Worm (Caenorhabditis elegans) whole organism, late embryonic: Measurements from ENCODE around the gene chil-1.

Experiments used
- dmd-4 ChIP-seq: sonication (generic microtip); optimal IDR thresholded peaks from 2 replicates; lab custom pipeline; 2016; ENCODE audit warnings: borderline replicate concordance, missing genetic modification characterization, missing compliant biosample characterization
- lim-6 ChIP-seq: sonication (generic microtip); optimal IDR thresholded peaks from 2 replicates; lab custom pipeline; 2016; ENCODE audit warnings: missing genetic modification characterization, missing compliant biosample characterization

DNA sequence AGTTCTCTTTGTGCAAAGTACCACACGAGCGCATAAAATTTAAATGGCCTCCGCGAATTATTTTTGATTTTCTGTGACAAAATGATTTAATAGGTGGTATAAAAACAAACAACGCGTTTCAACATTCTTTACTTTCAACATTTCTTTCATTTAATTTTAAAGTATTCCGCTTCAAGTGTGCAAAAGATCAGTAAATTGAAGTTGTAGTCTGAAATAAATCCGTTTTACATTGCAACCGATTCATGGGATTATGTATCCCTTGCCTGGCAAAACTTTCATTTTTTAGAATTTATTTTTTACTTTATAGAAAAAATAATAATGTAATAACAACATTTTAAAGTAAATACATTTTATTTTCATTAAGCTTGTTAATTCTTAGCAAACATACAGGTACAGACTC is 28.2 kb upstream of the chil-1 start, which contains the start of gene F26C11.1:
- TF ChIP-seq lim-6 (no peak), dmd-4 (tag; lab: Kevin White, UChicago) (no peak)
